Worm (Caenorhabditis elegans) whole organism, L2 larva: Measurements from ENCODE around the gene ZC15.3.

ENCODE experiments used
- R02D3.7 ChIP-seq: fragments of 150-350 bp; optimal IDR thresholded peaks from 2 replicates; lab custom pipeline; 2014; ENCODE audit warnings: missing biosample characterization, missing genetic modification characterization
- aly-2 ChIP-seq: fragments of 150-350 bp; optimal IDR thresholded peaks from 2 replicates; lab custom pipeline; 2014; ENCODE audit warnings: missing biosample characterization, missing genetic modification characterization
- dmd-4 ChIP-seq: sonication (generic microtip); optimal IDR thresholded peaks from 2 replicates; lab custom pipeline; 2017; ENCODE audit warnings: missing biosample characterization, missing genetic modification characterization
- lin-13 ChIP-seq: fragments of 150-350 bp; optimal IDR thresholded peaks from 2 replicates; lab custom pipeline; 2014; ENCODE audit warnings: missing biosample characterization, missing genetic modification reagents, missing genetic modification characterization
- mdl-1 ChIP-seq, 2 experiments: fragments of 150-350 bp in 1 of 2; sonication (generic microtip) in 1 of 2; optimal IDR thresholded peaks; 2 replicates each; lab custom pipeline; 2017; ENCODE audit warnings: missing biosample characterization in 2 of 2, missing genetic modification characterization in 2 of 2
- nhr-11 ChIP-seq: fragments of 150-350 bp; optimal IDR thresholded peaks from 2 replicates; lab custom pipeline; 2014; ENCODE audit warnings: missing biosample characterization, missing genetic modification characterization
- nhr-129 ChIP-seq: fragments of 150-350 bp; optimal IDR thresholded peaks from 2 replicates; lab custom pipeline; 2014; ENCODE audit warnings: missing biosample characterization, missing genetic modification characterization
- nhr-23 ChIP-seq: fragments of 150-350 bp; optimal IDR thresholded peaks from 2 replicates; lab custom pipeline; 2014; ENCODE audit warnings: missing biosample characterization, missing genetic modification reagents, missing genetic modification characterization
- nhr-237 ChIP-seq: fragments of 150-350 bp; optimal IDR thresholded peaks from 2 replicates; lab custom pipeline; 2014; ENCODE audit warnings: missing biosample characterization, missing genetic modification characterization
- nhr-77 ChIP-seq: fragments of 150-350 bp; optimal IDR thresholded peaks from 2 replicates; lab custom pipeline; 2014; ENCODE audit warnings: missing biosample characterization, missing genetic modification characterization
- ztf-11 ChIP-seq: sonication (generic microtip); optimal IDR thresholded peaks from 2 replicates; lab custom pipeline; 2017; ENCODE audit warnings: missing biosample characterization, missing genetic modification characterization

ce11 chrV:20351195-20351594 is 47.8 kb downstream of the ZC15.3 start, which contains the start of gene K02E2.1:
- TF ChIP-seq nhr-23 (no peak), nhr-77 (tag; lab: Kevin White, UChicago) (no peak), lin-13 (no peak), nhr-11 (tag; lab: Kevin White, UChicago) (no peak), nhr-237 (no peak), mdl-1 (tag; optimal IDR thresholded peaks at IDR 0.05; lab: Kevin White, UChicago) (no peak), aly-2 (tag; lab: Kevin White, UChicago) (no peak), ztf-11 (tag; lab: Kevin White, UChicago) (no peak), R02D3.7 (tag; lab: Kevin White, UChicago) (no peak), dmd-4 (tag; lab: Kevin White, UChicago) (no peak), nhr-129 (tag; lab: Kevin White, UChicago) (no peak)
